Worm (Caenorhabditis elegans) whole organism, L2 larva: ENCODE data around the gene srh-99.

ENCODE experiments used
- ceh-16 ChIP-seq: fragments of 150-350 bp; optimal IDR thresholded peaks from 2 replicates; lab custom pipeline; 2014; ENCODE audit warnings: missing biosample characterization, missing genetic modification characterization
- unc-62 ChIP-seq: fragments of 150-350 bp; optimal IDR thresholded peaks from 2 replicates; lab custom pipeline; 2014; ENCODE audit warnings: missing biosample characterization, missing genetic modification reagents, missing genetic modification characterization

ce11 chrII:3675176-3675575, 41.2 kb downstream of the srh-99 start, which contains the start of gene F19B10.2:
- no peak for TF ChIP-seq unc-62 (GFP tag; lab: Kevin White, UChicago)
- no peak for TF ChIP-seq ceh-16 (tag; lab: Kevin White, UChicago)
